Fruit fly (Drosophila melanogaster) whole organism, adult: ENCODE measurements around the gene CG4650.

Source experiments
- CG12768 ChIP-seq: fragments of 200-800 bp; sonication (Bioruptor generic); optimal IDR thresholded peaks from 2 replicates; lab custom pipeline; 2017; ENCODE audit warnings: missing biosample characterization, missing genetic modification characterization, mild to moderate bottlenecking, moderate library complexity, missing genetic modification reagents
- kay ChIP-seq: fragments of 200-800 bp; sonication (Bioruptor generic); peaks from one replicate; lab custom pipeline; 2016; ENCODE audit warnings: missing biosample characterization, missing genetic modification characterization, borderline replicate concordance

- TF ChIP-seq CG12768 (GFP tag; lab: Kevin White, UChicago): no peak
- TF ChIP-seq kay: no peak
These were observed 9.2 kb downstream of the CG4650 start, which contains the start of gene CG4701 for dm6 chr2L:14765608-14766007.
